Worm (Caenorhabditis elegans) whole organism, young adult: Measurements from ENCODE around the gene dpy-19.

ENCODE experiments used
- B0019.2 ChIP-seq: fragments of 200-800 bp; sonication (Bioruptor generic); conservative IDR thresholded peaks from 2 replicates; pipeline ENCODE4 v1.3.6; 2022; ENCODE audit warnings: missing genetic modification reagents, missing genetic modification characterization, missing compliant biosample characterization
- B0336.3 ChIP-seq: fragments of 200-800 bp; sonication (Bioruptor generic); IDR thresholded peaks from 2 replicates; pipeline ENCODE4 v1.3.6; 2022; ENCODE audit warnings: missing genetic modification characterization, missing compliant biosample characterization
- F57A8.1 ChIP-seq: fragments of 200-800 bp; sonication (Bioruptor generic); optimal IDR thresholded peaks from 2 replicates; lab custom pipeline; 2018; ENCODE audit warnings: mild to moderate bottlenecking, missing genetic modification characterization, moderate library complexity, missing compliant biosample characterization
- F57C9.4 ChIP-seq: sonication (generic microtip); optimal IDR thresholded peaks from 2 replicates; lab custom pipeline; 2017; ENCODE audit warnings: mild to moderate bottlenecking, missing genetic modification characterization, missing compliant biosample characterization
- Y56A3A.18 ChIP-seq: fragments of 200-800 bp; sonication (Bioruptor generic); IDR thresholded peaks from 2 replicates; pipeline ENCODE4 v1.3.6; 2022; ENCODE audit warnings: missing genetic modification reagents, missing genetic modification characterization, missing compliant biosample characterization
- Y67H2A.10 ChIP-seq: fragments of 200-800 bp; sonication (Bioruptor generic); conservative IDR thresholded peaks from 2 replicates; pipeline ENCODE4 v1.3.6; 2022; ENCODE audit warnings: missing genetic modification reagents, missing genetic modification characterization, missing compliant biosample characterization
- Y79H2A.3 ChIP-seq: fragments of 200-800 bp; sonication (Bioruptor generic); conservative IDR thresholded peaks from 2 replicates; pipeline ENCODE4 v1.3.6; 2022; ENCODE audit warnings: missing genetic modification reagents, missing genetic modification characterization, missing compliant biosample characterization
- ZK185.1 ChIP-seq: sonication (generic microtip); optimal IDR thresholded peaks from 2 replicates; lab custom pipeline; 2016; ENCODE audit warnings: mild to moderate bottlenecking, missing genetic modification characterization, missing compliant biosample characterization; ENCODE audit not compliant: poor library complexity, severe bottlenecking
- atf-7 ChIP-seq: sonication (generic microtip); optimal IDR thresholded peaks from 2 replicates; lab custom pipeline; 2017; ENCODE audit warnings: mild to moderate bottlenecking, missing genetic modification characterization, missing compliant biosample characterization
- attf-5 ChIP-seq: fragments of 200-800 bp; sonication (Bioruptor generic); optimal IDR thresholded peaks from 2 replicates; lab custom pipeline; 2018; ENCODE audit warnings: mild to moderate bottlenecking, missing genetic modification characterization, missing compliant biosample characterization
- attf-6 ChIP-seq: fragments of 200-800 bp; sonication (Bioruptor generic); IDR thresholded peaks from 2 replicates; pipeline ENCODE4 v1.3.6; 2022; ENCODE audit warnings: missing genetic modification reagents, missing genetic modification characterization, missing compliant biosample characterization
- cebp-2 ChIP-seq: fragments of 200-800 bp; sonication (Bioruptor generic); IDR thresholded peaks from 2 replicates; pipeline ENCODE4 v1.3.6; 2022; ENCODE audit warnings: missing genetic modification characterization, missing compliant biosample characterization
- ceh-27 ChIP-seq: fragments of 200-800 bp; sonication (Bioruptor generic); optimal IDR thresholded peaks from 2 replicates; lab custom pipeline; 2018; ENCODE audit warnings: mild to moderate bottlenecking, missing genetic modification characterization, moderate library complexity, missing compliant biosample characterization
- ceh-91 ChIP-seq: fragments of 200-800 bp; sonication (Bioruptor generic); IDR thresholded peaks from 2 replicates; pipeline ENCODE4 v1.3.6; 2022; ENCODE audit warnings: missing genetic modification reagents, missing genetic modification characterization, missing compliant biosample characterization
- dox-1 ChIP-seq: fragments of 200-800 bp; sonication (Bioruptor generic); IDR thresholded peaks from 2 replicates; pipeline ENCODE4 v1.3.6; 2022; ENCODE audit warnings: missing genetic modification reagents, missing genetic modification characterization, missing compliant biosample characterization
- dpff-1 ChIP-seq: sonication (generic microtip); optimal IDR thresholded peaks from 2 replicates; lab custom pipeline; 2017; ENCODE audit warnings: mild to moderate bottlenecking, missing genetic modification characterization, missing compliant biosample characterization
- dpl-1 ChIP-seq: fragments of 150-350 bp; optimal IDR thresholded peaks from 2 replicates; lab custom pipeline; 2014; ENCODE audit warnings: missing biosample characterization, missing genetic modification reagents, missing genetic modification characterization
- efl-1 ChIP-seq: fragments of 150-350 bp; optimal IDR thresholded peaks from 2 replicates; lab custom pipeline; 2014; ENCODE audit warnings: missing biosample characterization, missing genetic modification reagents, missing genetic modification characterization
- egl-44 ChIP-seq: fragments of 200-800 bp; sonication (Bioruptor generic); IDR thresholded peaks from 2 replicates; pipeline ENCODE4 v1.3.6; 2022; ENCODE audit warnings: missing genetic modification reagents, missing genetic modification characterization, missing compliant biosample characterization
- him-1 ChIP-seq: sonication (generic microtip); optimal IDR thresholded peaks from 2 replicates; lab custom pipeline; 2016; ENCODE audit warnings: missing genotype, missing genetic modification reagents, missing genetic modification characterization, missing compliant biosample characterization
- lag-1 ChIP-seq: fragments of 200-800 bp; sonication (Bioruptor generic); IDR thresholded peaks from 2 replicates; pipeline ENCODE4 v1.3.6; 2022; ENCODE audit warnings: missing genetic modification reagents, missing genetic modification characterization, missing compliant biosample characterization
- let-607 ChIP-seq, 2 experiments: fragments of 200-800 bp in 1 of 2; sonication (Bioruptor generic) in 1 of 2; sonication (generic microtip) in 1 of 2; optimal IDR thresholded peaks; 2 replicates each; lab custom pipeline; 2016 to 2018; ENCODE audit warnings: mild to moderate bottlenecking in 2 of 2, missing compliant biosample characterization in 2 of 2, missing genetic modification characterization in 2 of 2, moderate library complexity in 2 of 2, missing genotype in 1 of 2
- lin-35 ChIP-seq, 3 experiments: fragments of 150-350 bp in 2 of 3; sonication (generic microtip) in 1 of 3; optimal IDR thresholded peaks; 2 replicates each; lab custom pipeline; 2014 to 2018; ENCODE audit warnings: missing biosample characterization in 3 of 3, missing genetic modification characterization in 3 of 3, missing genetic modification reagents in 3 of 3
- lin-54 ChIP-seq: fragments of 200-800 bp; sonication (Bioruptor generic); optimal IDR thresholded peaks from 2 replicates; lab custom pipeline; 2018; ENCODE audit warnings: mild to moderate bottlenecking, missing genetic modification characterization, missing compliant biosample characterization
- madf-6 ChIP-seq: fragments of 200-800 bp; sonication (Bioruptor generic); IDR thresholded peaks from 2 replicates; pipeline ENCODE4 v1.3.6; 2022; ENCODE audit warnings: missing genetic modification reagents, missing genetic modification characterization, missing compliant biosample characterization
- madf-8 ChIP-seq: fragments of 200-800 bp; sonication (Bioruptor generic); conservative IDR thresholded peaks from 2 replicates; pipeline ENCODE4 v1.3.6; 2022; ENCODE audit warnings: missing genetic modification reagents, missing genetic modification characterization, missing compliant biosample characterization
- mcd-1 ChIP-seq: fragments of 200-800 bp; sonication (Bioruptor generic); IDR thresholded peaks from 2 replicates; pipeline ENCODE4 v1.3.6; 2022; ENCODE audit warnings: missing genetic modification reagents, missing genetic modification characterization, missing compliant biosample characterization
- nhr-120 ChIP-seq: fragments of 200-800 bp; sonication (Bioruptor generic); IDR thresholded peaks from 2 replicates; pipeline ENCODE4 v1.3.6; 2022; ENCODE audit warnings: missing genetic modification characterization, missing compliant biosample characterization
- nhr-90 ChIP-seq: sonication (generic microtip); optimal IDR thresholded peaks from 2 replicates; lab custom pipeline; 2016; ENCODE audit warnings: missing genotype, mild to moderate bottlenecking, missing genetic modification characterization, missing compliant biosample characterization
- pbrm-1 ChIP-seq: fragments of 200-800 bp; sonication (Bioruptor generic); IDR thresholded peaks from 2 replicates; pipeline ENCODE4 v1.3.6; 2022; ENCODE audit warnings: missing genetic modification reagents, missing genetic modification characterization, missing compliant biosample characterization
- sdz-38 ChIP-seq: sonication (generic microtip); optimal IDR thresholded peaks from 2 replicates; lab custom pipeline; 2016; ENCODE audit warnings: missing genotype, missing genetic modification characterization, missing compliant biosample characterization
- snpc-1.1 ChIP-seq: sonication (generic microtip); optimal IDR thresholded peaks from 2 replicates; lab custom pipeline; 2017; ENCODE audit warnings: missing genetic modification characterization, mild to moderate bottlenecking, missing compliant biosample characterization, antibody characterized with exemption, moderate library complexity, missing genotype, missing genetic modification reagents; ENCODE audit not compliant: insufficient read depth
- tlf-1 ChIP-seq: fragments of 200-800 bp; sonication (Bioruptor generic); optimal IDR thresholded peaks from 2 replicates; lab custom pipeline; 2018; ENCODE audit warnings: mild to moderate bottlenecking, missing genetic modification characterization, missing compliant biosample characterization
- ztf-25 ChIP-seq: fragments of 200-800 bp; sonication (Bioruptor generic); IDR thresholded peaks from 2 replicates; pipeline ENCODE4 v1.3.6; 2022; ENCODE audit warnings: missing genetic modification reagents, missing genetic modification characterization, missing compliant biosample characterization

dpy-19 gene

DNA sequence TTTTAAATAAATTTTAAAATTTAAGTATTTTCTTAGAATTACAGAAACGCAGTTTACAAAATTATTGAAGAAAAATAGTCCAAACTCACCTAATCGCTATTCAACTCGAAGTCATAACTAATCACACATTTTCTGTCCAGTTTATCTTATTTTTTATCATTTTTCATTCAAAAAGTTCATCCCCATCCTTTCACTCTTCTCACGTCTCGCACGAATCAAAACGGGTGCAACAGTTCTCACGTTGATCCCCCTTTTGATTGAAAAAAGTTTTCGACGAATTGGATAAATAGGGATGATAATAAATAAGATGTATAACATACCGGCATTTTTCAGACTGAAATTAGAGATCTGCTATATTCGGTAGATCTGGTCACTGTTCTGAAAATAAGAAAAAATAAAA is 42.5 kb upstream of the dpy-19 start:
- TF ChIP-seq attf-5 (GFP tag; lab: Kevin White, UChicago) = no peak
- no peak for TF ChIP-seq him-1 (tag; lab: Kevin White, UChicago)
- no peak for TF ChIP-seq F57C9.4 (tag; lab: Kevin White, UChicago)
- no peak for TF ChIP-seq lin-35 (GFP tag; optimal IDR thresholded peaks at IDR 0.05; lab: Kevin White, UChicago)
- no peak for TF ChIP-seq B0336.3 (GFP tag; lab: Robert Waterston, UW)
- no peak for TF ChIP-seq sdz-38 (tag; lab: Kevin White, UChicago)
- TF ChIP-seq ztf-25 (GFP tag; lab: Robert Waterston, UW) = no peak
- TF ChIP-seq tlf-1 = no peak
- TF ChIP-seq nhr-120 (GFP tag; lab: Robert Waterston, UW) = no peak
- TF ChIP-seq dox-1 (GFP tag; lab: Robert Waterston, UW) = no peak
- TF ChIP-seq let-607 (tag; optimal IDR thresholded peaks at IDR 0.05; lab: Kevin White, UChicago) = no peak
- no peak for TF ChIP-seq Y67H2A.10 (GFP tag; lab: Robert Waterston, UW)
- no peak for TF ChIP-seq efl-1 (GFP tag; lab: Kevin White, UChicago)
- no peak for TF ChIP-seq lag-1 (GFP tag; lab: Robert Waterston, UW)

DNA sequence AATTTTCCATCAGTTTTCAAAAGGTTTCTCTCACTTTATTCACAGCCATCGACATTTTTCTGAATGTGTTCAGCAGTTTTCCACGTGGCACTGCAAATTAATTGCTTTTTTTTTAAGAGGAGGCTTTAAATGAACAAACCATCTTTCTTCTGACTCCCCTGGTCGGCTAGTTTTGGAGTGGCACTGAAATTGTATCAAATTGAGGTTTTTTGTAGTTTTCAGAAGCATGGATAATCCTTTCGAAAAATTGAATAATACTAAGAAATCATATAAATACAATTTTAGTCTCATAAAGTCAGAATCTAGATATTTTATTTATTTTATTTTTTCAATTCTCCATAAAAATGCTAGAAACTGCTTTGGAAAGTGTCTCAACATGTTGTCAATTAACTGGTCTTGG is 37.5 kb upstream of the dpy-19 start, which contains the start of gene B0303.16:
Gene B0303.16 (plus strand): TSS at position 301 of the 400 bp plus-strand sequence.
- TF ChIP-seq F57A8.1 (GFP tag; lab: Kevin White, UChicago) (no peak), dpff-1 (tag; lab: Kevin White, UChicago) (no peak), Y56A3A.18 (GFP tag; lab: Robert Waterston, UW) (no peak), snpc-1.1 (no peak), nhr-90 (tag; lab: Kevin White, UChicago) (no peak), B0019.2 (no peak), cebp-2 (GFP tag; lab: Robert Waterston, UW) (no peak), madf-8 (GFP tag; lab: Robert Waterston, UW) (no peak), B0336.3 (GFP tag; lab: Robert Waterston, UW) (no peak), Y79H2A.3 (GFP tag; lab: Robert Waterston, UW) (no peak), attf-6 (GFP tag; lab: Robert Waterston, UW) (no peak), pbrm-1 (no peak), egl-44 (GFP tag; lab: Robert Waterston, UW) (no peak), ceh-91 (GFP tag; lab: Robert Waterston, UW) (no peak)

DNA sequence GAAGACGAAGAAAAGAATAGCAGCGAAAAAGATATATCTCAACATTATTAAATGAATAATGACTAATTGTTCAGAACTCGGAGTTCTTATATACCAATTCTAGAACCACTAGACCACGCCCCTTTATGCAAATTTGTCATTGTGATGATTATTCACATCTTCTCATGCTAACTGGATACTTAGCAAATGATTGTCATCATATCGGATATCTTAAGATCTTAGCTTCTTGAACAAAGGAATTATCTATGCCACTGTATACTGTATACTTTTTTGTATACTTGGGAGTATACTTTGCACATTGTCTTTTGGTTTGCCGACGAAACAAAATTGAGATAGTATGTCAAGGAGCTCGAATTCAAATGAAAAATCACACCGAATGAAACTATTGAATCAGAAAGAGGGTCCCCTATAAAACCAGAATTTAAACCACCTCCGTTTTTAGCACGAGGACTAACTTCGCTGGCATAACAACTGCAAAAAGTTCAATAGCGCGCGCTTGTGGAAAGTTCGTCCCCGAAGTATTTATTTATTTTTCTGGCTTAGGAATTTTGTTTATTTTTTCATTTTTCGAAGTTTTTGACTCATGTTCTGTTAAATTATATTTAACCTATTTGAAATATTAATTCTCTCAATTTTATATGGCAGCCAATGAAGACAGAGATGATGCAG is 33.1 kb upstream of the dpy-19 start, which contains the start of the genes sdz-1 and vps-33.1:
Gene sdz-1 (minus strand): TSS at position 51 of the 669 bp plus-strand sequence.
Gene vps-33.1 (plus strand): TSS at position 639 of the 669 bp plus-strand sequence.
- no peak for TF ChIP-seq ztf-25 (GFP tag; lab: Robert Waterston, UW)
- no peak for TF ChIP-seq atf-7 (tag; lab: Kevin White, UChicago)
- 0 out of 2 replicates have a peak, but pooled peaks have one; percentile 9 for TF ChIP-seq madf-6 (GFP tag; lab: Robert Waterston, UW)
- TF ChIP-seq lin-54 = peak; percentile 35
- peak; percentile 31 for TF ChIP-seq ZK185.1 (tag; lab: Kevin White, UChicago)
- peak; percentile 36 for TF ChIP-seq dpl-1 (GFP tag; lab: Kevin White, UChicago)
- peak; percentile 57 for TF ChIP-seq ceh-27 (GFP tag; lab: Kevin White, UChicago)
- peak; percentile 60 for TF ChIP-seq mcd-1 (GFP tag; lab: Robert Waterston, UW)
- peak; percentile 41 for TF ChIP-seq efl-1 (GFP tag; lab: Kevin White, UChicago)
